7 worm cellular contexts compared by ENCODE assay signal in the genomic region with DNA sequence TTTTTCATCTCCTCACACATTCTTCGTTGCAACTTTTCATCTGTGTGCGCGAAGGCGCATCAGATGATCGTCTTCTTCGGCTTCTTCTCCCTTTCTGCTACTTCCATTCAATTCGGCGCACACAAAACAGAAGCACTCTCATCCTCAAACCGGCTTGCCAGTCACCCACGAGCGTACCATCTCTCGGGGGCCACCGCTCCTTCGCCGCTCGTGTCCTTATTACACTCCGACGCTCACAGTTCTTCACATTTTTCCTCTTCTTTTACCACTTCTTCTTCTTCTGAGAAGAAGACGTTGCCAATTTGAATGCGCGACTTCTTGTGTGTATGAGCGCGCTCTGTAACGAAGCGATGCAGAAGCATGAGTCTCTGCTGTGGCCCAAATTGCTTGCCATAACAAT.
TF ChIP-seq lines count a peak whose summit lies in the region.

No protein-coding gene starts in this region.

TF ChIP-seq in whole organism, L1 larva, 84 proteins besides CTCF, POLR2A, EP300 and RAD21:
- TF ChIP-seq jun-1 (tag; optimal IDR thresholded peaks at IDR 0.05; lab: Kevin White, UChicago) (no peak), blmp-1 (tag; optimal IDR thresholded peaks at IDR 0.05; lab: Kevin White, UChicago) (peak; percentile 16)

TF ChIP-seq in whole organism, L3 larva, 47 proteins besides CTCF, POLR2A, EP300 and RAD21:
- no peak for TF ChIP-seq nhr-43 (tag; optimal IDR thresholded peaks at IDR 0.05; lab: Kevin White, UChicago; ENCODE audit: poor library complexity, severe bottlenecking)
- TF ChIP-seq nhr-25 (tag; optimal IDR thresholded peaks at IDR 0.05; lab: Kevin White, UChicago) = peak; percentile 60

TF ChIP-seq in whole organism, L4 larva, 104 proteins besides CTCF, POLR2A, EP300 and RAD21:
- TF ChIP-seq hlh-11 (tag; optimal IDR thresholded peaks at IDR 0.05; lab: Kevin White, UChicago) = peak; percentile 5
- peak; percentile 68 for TF ChIP-seq aha-1 (tag; lab: Kevin White, UChicago)
- TF ChIP-seq ceh-62 (tag; optimal IDR thresholded peaks at IDR 0.05; lab: Kevin White, UChicago) = no peak

TF ChIP-seq in whole organism, early embryonic, 17 proteins besides CTCF, POLR2A, EP300 and RAD21:
- TF ChIP-seq ets-7 (tag; optimal IDR thresholded peaks at IDR 0.05; lab: Kevin White, UChicago) (no peak), hmbx-1 (tag; optimal IDR thresholded peaks at IDR 0.05; lab: Kevin White, UChicago) (no peak), hmg-4 (GFP tag; optimal IDR thresholded peaks at IDR 0.05; lab: Kevin White, UChicago) (peak; percentile 23), sea-1 (GFP tag; conservative IDR thresholded peaks at IDR 0.05; lab: Robert Waterston, UW) (no peak), flt-1 (GFP tag; IDR thresholded peaks at IDR 0.05; lab: Robert Waterston, UW) (no peak), pes-1 (GFP tag; IDR thresholded peaks at IDR 0.05; lab: Robert Waterston, UW) (no peak), ama-1 (optimal IDR thresholded peaks at IDR 0.05; lab: Kevin White, UChicago) (no peak)

TF ChIP-seq in whole organism, late embryonic, 69 proteins besides CTCF, POLR2A, EP300 and RAD21:
- TF ChIP-seq ama-1 (optimal IDR thresholded peaks at IDR 0.05; lab: Kevin White, UChicago) (no peak), ceh-2 (tag; optimal IDR thresholded peaks at IDR 0.05; lab: Kevin White, UChicago) (no peak), sox-2 (GFP tag; IDR thresholded peaks at IDR 0.05; lab: Robert Waterston, UW) (no peak), C08G9.2 (tag; optimal IDR thresholded peaks at IDR 0.05; lab: Kevin White, UChicago) (peak; percentile 34), ceh-19 (GFP tag; optimal IDR thresholded peaks at IDR 0.05; lab: Kevin White, UChicago) (no peak), ceh-34 (tag; optimal IDR thresholded peaks at IDR 0.05; lab: Kevin White, UChicago) (no peak), hlh-30 (tag; optimal IDR thresholded peaks at IDR 0.05; lab: Kevin White, UChicago; ENCODE audit: insufficient read depth) (no peak), ref-2 (tag; optimal IDR thresholded peaks at IDR 0.05; lab: Kevin White, UChicago) (peak; percentile 40), fkh-10 (GFP tag; optimal IDR thresholded peaks at IDR 0.05; lab: Kevin White, UChicago) (no peak), ets-4 (tag; optimal IDR thresholded peaks at IDR 0.05; lab: Kevin White, UChicago) (no peak), hlh-13 (GFP tag; optimal IDR thresholded peaks at IDR 0.05; lab: Kevin White, UChicago) (no peak), ceh-45 (GFP tag; IDR thresholded peaks at IDR 0.05; lab: Robert Waterston, UW) (no peak), fax-1 (tag; optimal IDR thresholded peaks at IDR 0.05; lab: Kevin White, UChicago) (no peak)

TF ChIP-seq in whole organism, mixed stage, embryonic, 35 proteins besides CTCF, POLR2A, EP300 and RAD21:
- TF ChIP-seq ham-2 (GFP tag; optimal IDR thresholded peaks at IDR 0.05; lab: Kevin White, UChicago) (peak; percentile 69), sem-2 (GFP tag; optimal IDR thresholded peaks at IDR 0.05; lab: Kevin White, UChicago) (no peak)

TF ChIP-seq in whole organism, young adult, 124 proteins besides CTCF, POLR2A, EP300 and RAD21:
- TF ChIP-seq zfh-2 (GFP tag; conservative IDR thresholded peaks at IDR 0.05; lab: Robert Waterston, UW) (0 out of 2 replicates have a peak, but pooled peaks have one; percentile 45), nfya-1 (tag; optimal IDR thresholded peaks at IDR 0.05; lab: Kevin White, UChicago; ENCODE audit: borderline replicate concordance, insufficient read depth) (no peak), Y53G8AR.9 (GFP tag; conservative IDR thresholded peaks at IDR 0.05; lab: Robert Waterston, UW) (no peak), F49E8.2 (tag; optimal IDR thresholded peaks at IDR 0.05; lab: Kevin White, UChicago; ENCODE audit: insufficient read depth) (no peak), hsf-1 (GFP tag; IDR thresholded peaks at IDR 0.05; lab: Robert Waterston, UW) (no peak)
